Worm (Caenorhabditis elegans) whole organism, L2 larva: ENCODE data around the gene gem-4.

ENCODE experiments used
- C34F6.9 ChIP-seq: fragments of 150-350 bp; optimal IDR thresholded peaks from 2 replicates; lab custom pipeline; 2014; ENCODE audit warnings: missing biosample characterization, missing genetic modification characterization
- F13H6.1 ChIP-seq: sonication (generic microtip); optimal IDR thresholded peaks from 2 replicates; lab custom pipeline; 2016; ENCODE audit warnings: missing genetic modification characterization, missing compliant biosample characterization
- aly-2 ChIP-seq: fragments of 150-350 bp; optimal IDR thresholded peaks from 2 replicates; lab custom pipeline; 2014; ENCODE audit warnings: missing biosample characterization, missing genetic modification characterization
- ama-1 ChIP-seq: fragments of 150-350 bp; optimal IDR thresholded peaks from 2 replicates; lab custom pipeline; 2018; ENCODE audit warnings: inconsistent platforms
- ceh-16 ChIP-seq: fragments of 150-350 bp; optimal IDR thresholded peaks from 2 replicates; lab custom pipeline; 2014; ENCODE audit warnings: missing biosample characterization, missing genetic modification characterization
- ceh-82 ChIP-seq: fragments of 150-350 bp; optimal IDR thresholded peaks from 2 replicates; lab custom pipeline; 2014; ENCODE audit warnings: missing biosample characterization, missing genetic modification characterization
- dmd-4 ChIP-seq: sonication (generic microtip); optimal IDR thresholded peaks from 2 replicates; lab custom pipeline; 2017; ENCODE audit warnings: missing biosample characterization, missing genetic modification characterization
- egl-27 ChIP-seq: sonication (generic microtip); optimal IDR thresholded peaks from 3 replicates; lab custom pipeline; 2017; ENCODE audit warnings: missing biosample characterization, missing genetic modification reagents, missing genetic modification characterization
- elt-1 ChIP-seq: fragments of 150-350 bp; optimal IDR thresholded peaks from 2 replicates; lab custom pipeline; 2014; ENCODE audit warnings: missing biosample characterization, missing genetic modification characterization
- fos-1 ChIP-seq: fragments of 150-350 bp; optimal IDR thresholded peaks from 2 replicates; lab custom pipeline; 2014; ENCODE audit warnings: missing biosample characterization, missing genetic modification characterization
- lin-11 ChIP-seq: fragments of 150-350 bp; sonication (generic microtip); optimal IDR thresholded peaks from 2 replicates; lab custom pipeline; 2014; ENCODE audit warnings: missing biosample characterization, missing genetic modification characterization, inconsistent platforms, mixed read lengths
- lin-13 ChIP-seq: fragments of 150-350 bp; optimal IDR thresholded peaks from 2 replicates; lab custom pipeline; 2014; ENCODE audit warnings: missing biosample characterization, missing genetic modification reagents, missing genetic modification characterization
- lin-39 ChIP-seq: fragments of 150-350 bp; optimal IDR thresholded peaks from 2 replicates; lab custom pipeline; 2014; ENCODE audit warnings: missing biosample characterization, missing genetic modification reagents, missing genetic modification characterization
- lsy-2 ChIP-seq, 2 experiments: fragments of 150-350 bp in 1 of 2; sonication (generic microtip) in 1 of 2; optimal IDR thresholded peaks; 2 replicates each; lab custom pipeline; 2014 to 2017; ENCODE audit warnings: missing biosample characterization in 2 of 2, missing genetic modification characterization in 2 of 2
- mab-5 ChIP-seq: fragments of 150-350 bp; optimal IDR thresholded peaks from 2 replicates; lab custom pipeline; 2014; ENCODE audit warnings: missing biosample characterization, missing genetic modification characterization
- mdl-1 ChIP-seq, 2 experiments: fragments of 150-350 bp in 1 of 2; sonication (generic microtip) in 1 of 2; optimal IDR thresholded peaks; 2 replicates each; lab custom pipeline; 2017; ENCODE audit warnings: missing biosample characterization in 2 of 2, missing genetic modification characterization in 2 of 2
- nhr-10 ChIP-seq: sonication (generic microtip); optimal IDR thresholded peaks from 2 replicates; lab custom pipeline; 2017; ENCODE audit warnings: missing biosample characterization, missing genetic modification characterization
- nhr-11 ChIP-seq: fragments of 150-350 bp; optimal IDR thresholded peaks from 2 replicates; lab custom pipeline; 2014; ENCODE audit warnings: missing biosample characterization, missing genetic modification characterization
- nhr-12 ChIP-seq: fragments of 150-350 bp; optimal IDR thresholded peaks from 2 replicates; lab custom pipeline; 2014; ENCODE audit warnings: missing biosample characterization, missing genetic modification characterization
- nhr-129 ChIP-seq: fragments of 150-350 bp; optimal IDR thresholded peaks from 2 replicates; lab custom pipeline; 2014; ENCODE audit warnings: missing biosample characterization, missing genetic modification characterization
- nhr-23 ChIP-seq: fragments of 150-350 bp; optimal IDR thresholded peaks from 2 replicates; lab custom pipeline; 2014; ENCODE audit warnings: missing biosample characterization, missing genetic modification reagents, missing genetic modification characterization
- nhr-25 ChIP-seq: fragments of 150-350 bp; sonication (generic microtip); optimal IDR thresholded peaks from 3 replicates; lab custom pipeline; 2014; ENCODE audit warnings: missing biosample characterization, missing genetic modification characterization
- nhr-6 ChIP-seq: fragments of 150-350 bp; optimal IDR thresholded peaks from 2 replicates; lab custom pipeline; 2014; ENCODE audit warnings: missing biosample characterization, missing genetic modification characterization
- sem-4 ChIP-seq: fragments of 150-350 bp; optimal IDR thresholded peaks from 2 replicates; lab custom pipeline; 2014; ENCODE audit warnings: missing biosample characterization, missing genetic modification reagents, missing genetic modification characterization
- skn-1 ChIP-seq: sonication (generic microtip); optimal IDR thresholded peaks from 2 replicates; lab custom pipeline; 2017; ENCODE audit warnings: missing biosample characterization, missing genetic modification characterization
- sma-3 ChIP-seq: sonication (generic microtip); optimal IDR thresholded peaks from 2 replicates; lab custom pipeline; 2016; ENCODE audit warnings: missing genetic modification reagents, missing genetic modification characterization, missing compliant biosample characterization
- sma-9 ChIP-seq, 2 experiments: fragments of 150-350 bp in 1 of 2; sonication (generic microtip) in 1 of 2; optimal IDR thresholded peaks; 2 replicates each; lab custom pipeline; 2014 to 2016; ENCODE audit warnings: missing genetic modification characterization in 2 of 2, mild to moderate bottlenecking in 1 of 2, missing biosample characterization in 1 of 2, missing compliant biosample characterization in 1 of 2, missing genetic modification reagents in 1 of 2, moderate library complexity in 1 of 2
- snpc-4 ChIP-seq: fragments of 150-350 bp; optimal IDR thresholded peaks from 2 replicates; lab custom pipeline; 2014; ENCODE audit warnings: missing biosample characterization, missing genetic modification characterization
- unc-39 ChIP-seq: fragments of 150-350 bp; optimal IDR thresholded peaks from 2 replicates; lab custom pipeline; 2014; ENCODE audit warnings: missing biosample characterization, missing genetic modification characterization
- unc-55 ChIP-seq: fragments of 150-350 bp; sonication (generic microtip); optimal IDR thresholded peaks from 3 replicates; lab custom pipeline; 2014; ENCODE audit warnings: missing biosample characterization, missing genetic modification reagents, missing genetic modification characterization
- unc-62 ChIP-seq: fragments of 150-350 bp; optimal IDR thresholded peaks from 2 replicates; lab custom pipeline; 2014; ENCODE audit warnings: missing biosample characterization, missing genetic modification reagents, missing genetic modification characterization
- ztf-1 ChIP-seq: fragments of 200-800 bp; sonication (Bioruptor generic); conservative IDR thresholded peaks from 2 replicates; pipeline ENCODE4 v1.3.6; 2022; ENCODE audit warnings: missing genetic modification characterization, missing compliant biosample characterization
- ztf-11 ChIP-seq: sonication (generic microtip); optimal IDR thresholded peaks from 2 replicates; lab custom pipeline; 2017; ENCODE audit warnings: missing biosample characterization, missing genetic modification characterization

Gene gem-4

DNA sequence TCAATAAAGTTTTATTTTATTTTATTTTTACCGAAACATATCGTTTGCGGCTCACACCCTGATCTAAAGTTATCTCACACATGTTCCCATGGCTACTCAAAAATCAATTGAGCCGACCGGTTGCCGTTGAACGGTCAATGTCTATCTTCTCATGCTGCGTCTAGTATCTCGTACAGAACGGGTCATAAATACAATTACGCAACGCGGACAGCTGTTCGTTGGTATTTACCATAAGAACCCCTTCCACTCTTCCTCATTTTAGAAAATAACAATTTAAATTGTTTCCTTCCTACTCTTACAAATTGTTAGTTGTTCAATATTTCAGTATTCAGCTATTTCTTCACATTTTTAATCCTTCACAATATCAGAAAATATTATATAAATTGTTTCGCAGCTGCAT is 1.6 kb upstream of the gem-4 start:
- TF ChIP-seq F13H6.1 (tag; lab: Kevin White, UChicago): no peak
- no peak for TF ChIP-seq snpc-4 (tag; lab: Kevin White, UChicago)

DNA sequence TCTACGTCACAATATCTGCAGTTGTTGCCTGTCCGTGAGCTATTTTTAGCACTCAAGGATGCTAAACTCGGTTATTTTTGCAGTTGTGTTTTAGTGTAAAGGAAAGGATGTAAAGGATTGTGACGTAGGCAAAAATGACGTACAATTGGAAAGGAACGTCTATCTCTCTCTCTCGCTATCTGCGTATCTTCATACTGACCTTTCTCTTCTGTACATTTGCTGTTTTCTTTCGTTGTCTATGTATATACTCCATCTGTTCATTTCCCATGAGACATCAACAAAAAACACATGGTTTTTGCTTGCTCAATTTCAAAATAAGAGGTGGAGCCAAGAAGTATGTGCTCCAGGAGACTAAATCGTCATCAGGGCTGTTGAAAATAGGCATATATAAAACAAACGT is 1.2 kb upstream of the gem-4 start:
- TF ChIP-seq elt-1 (tag; lab: Kevin White, UChicago) (no peak), mdl-1 (tag; optimal IDR thresholded peaks at IDR 0.05; lab: Kevin White, UChicago) (no peak), unc-55 (GFP tag; lab: Kevin White, UChicago) (peak; percentile 9), dmd-4 (no peak), ztf-1 (GFP tag; lab: Robert Waterston, UW) (no peak), nhr-129 (tag; lab: Kevin White, UChicago) (peak; percentile 30), sma-9 (GFP tag; optimal IDR thresholded peaks at IDR 0.05; lab: Kevin White, UChicago) (peak; percentile 64), sma-9 (tag; optimal IDR thresholded peaks at IDR 0.05; lab: Kevin White, UChicago) (no peak)

DNA sequence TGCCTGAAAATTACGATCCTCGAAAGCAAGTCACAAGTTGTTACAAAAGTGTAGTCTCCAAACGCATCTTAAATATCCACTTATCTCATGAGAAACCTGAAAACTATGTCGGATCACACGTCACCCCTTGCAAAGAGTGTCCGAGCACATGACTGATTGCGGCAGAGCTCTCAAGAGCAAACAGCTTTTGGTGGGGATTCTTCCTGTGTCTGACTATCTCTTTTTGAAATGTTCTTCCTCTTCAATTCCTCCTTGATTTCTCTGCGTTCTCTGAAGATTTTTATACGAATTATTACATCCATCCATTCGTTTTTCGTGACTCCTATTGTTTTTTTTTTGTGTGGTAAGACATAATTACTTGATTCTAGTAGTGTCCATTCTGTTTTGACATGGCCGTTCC is 3.4 kb downstream of the gem-4 start, which contains the start of gene T12A7.6:
Gene T12A7.6, plus strand, starts transcription at position 369 of the 400 bp plus-strand sequence.
- TF ChIP-seq nhr-12 (tag; lab: Kevin White, UChicago) (no peak), aly-2 (tag; lab: Kevin White, UChicago) (no peak), sma-9 (GFP tag; optimal IDR thresholded peaks at IDR 0.05; lab: Kevin White, UChicago) (peak; percentile 33), sma-9 (tag; optimal IDR thresholded peaks at IDR 0.05; lab: Kevin White, UChicago) (no peak), nhr-11 (tag; lab: Kevin White, UChicago) (no peak), nhr-129 (tag; lab: Kevin White, UChicago) (peak; percentile 74), skn-1 (no peak), ztf-11 (tag; lab: Kevin White, UChicago) (no peak), elt-1 (tag; lab: Kevin White, UChicago) (no peak), C34F6.9 (tag; lab: Kevin White, UChicago) (peak; percentile 23), sem-4 (tag; lab: Kevin White, UChicago) (no peak), fos-1 (no peak), ceh-82 (no peak), F13H6.1 (tag; lab: Kevin White, UChicago) (peak; percentile 70), lsy-2 (tag; optimal IDR thresholded peaks at IDR 0.05; lab: Kevin White, UChicago) (peak in 1 of 2 experiments; percentile 25)

DNA sequence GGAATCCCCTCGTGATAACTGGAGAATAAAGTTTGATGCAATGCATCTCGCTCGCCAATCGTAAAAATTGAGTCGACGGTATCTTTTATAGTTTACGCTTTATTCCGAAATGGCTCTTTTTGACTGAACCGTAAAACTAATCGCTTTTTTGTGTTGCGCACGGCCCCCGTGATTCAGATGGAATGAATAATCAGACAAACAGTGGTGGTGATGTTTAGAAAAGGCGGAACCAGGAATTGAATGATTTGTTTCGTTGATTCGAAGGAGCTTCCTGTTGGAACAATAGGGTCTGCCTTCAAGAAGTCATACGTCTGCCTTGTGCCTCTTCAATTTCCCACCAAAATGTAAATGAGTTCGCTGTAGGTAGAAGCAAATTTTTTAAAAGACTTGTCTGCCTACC is 8.9 kb downstream of the gem-4 start, which contains the start of gene scl-18:
Gene scl-18, minus strand, starts transcription at position 101 of the 400 bp plus-strand sequence.
- TF ChIP-seq unc-55 (GFP tag; lab: Kevin White, UChicago) (no peak), ztf-1 (GFP tag; lab: Robert Waterston, UW) (no peak), nhr-25 (tag; lab: Kevin White, UChicago) (no peak), sma-9 (GFP tag; optimal IDR thresholded peaks at IDR 0.05; lab: Kevin White, UChicago) (no peak), sma-9 (tag; optimal IDR thresholded peaks at IDR 0.05; lab: Kevin White, UChicago) (no peak), nhr-6 (tag; lab: Kevin White, UChicago) (no peak), sma-3 (GFP tag; lab: Kevin White, UChicago) (no peak), nhr-10 (tag; lab: Kevin White, UChicago) (no peak), skn-1 (no peak), egl-27 (tag; lab: Kevin White, UChicago) (no peak), ceh-16 (tag; lab: Kevin White, UChicago) (no peak), unc-62 (GFP tag; lab: Kevin White, UChicago) (no peak), unc-39 (tag; lab: Kevin White, UChicago) (no peak), mdl-1 (tag; optimal IDR thresholded peaks at IDR 0.05; lab: Kevin White, UChicago) (no peak)

DNA sequence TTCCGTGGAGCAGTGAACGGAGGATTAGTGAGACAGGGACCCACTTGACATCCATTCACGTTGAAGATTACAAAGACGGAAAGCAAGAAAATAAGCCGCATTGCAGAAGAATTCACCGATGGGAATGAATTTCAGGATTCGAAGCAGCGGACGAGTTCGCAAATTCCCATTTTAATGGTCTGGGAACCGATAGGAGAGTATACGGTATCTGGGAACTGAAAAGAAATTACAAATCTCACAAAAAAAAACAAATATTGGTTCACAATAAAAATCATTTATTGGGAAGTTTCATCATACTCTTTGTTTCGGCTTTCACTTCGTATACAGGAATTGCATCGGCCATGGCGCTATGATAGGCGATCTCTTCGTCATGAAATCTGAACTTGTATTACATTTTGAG is 9.6 kb downstream of the gem-4 start, which contains the start of gene T12A7.10:
Gene T12A7.10, minus strand, starts transcription at position 101 of the 400 bp plus-strand sequence.
- TF ChIP-seq ztf-1 (GFP tag; lab: Robert Waterston, UW) (no peak), nhr-12 (tag; lab: Kevin White, UChicago) (no peak), egl-27 (tag; lab: Kevin White, UChicago) (no peak), mdl-1 (tag; optimal IDR thresholded peaks at IDR 0.05; lab: Kevin White, UChicago) (no peak), nhr-23 (tag; lab: Kevin White, UChicago) (no peak), nhr-25 (tag; lab: Kevin White, UChicago) (no peak), nhr-10 (tag; lab: Kevin White, UChicago) (no peak), fos-1 (no peak), ama-1 (lab: Kevin White, UChicago) (no peak), aly-2 (tag; lab: Kevin White, UChicago) (no peak), unc-62 (GFP tag; lab: Kevin White, UChicago) (no peak), lin-39 (tag; lab: Kevin White, UChicago) (no peak), lin-11 (tag; lab: Kevin White, UChicago) (no peak), mab-5 (no peak), nhr-129 (tag; lab: Kevin White, UChicago) (no peak), C34F6.9 (tag; lab: Kevin White, UChicago) (no peak), lin-13 (GFP tag; lab: Kevin White, UChicago) (no peak)
